Fruit fly (Drosophila melanogaster) whole organism, embryonic: Measurements from ENCODE around the gene Tsp33B.

Source experiments
- BEAF-32 ChIP-seq: fragments of 200-800 bp; sonication (Bioruptor generic); optimal IDR thresholded peaks from 3 replicates; lab custom pipeline; 2017; ENCODE audit warnings: missing biosample characterization, missing genetic modification characterization, mild to moderate bottlenecking, moderate library complexity, missing genetic modification reagents
- Bgb ChIP-seq: fragments of 200-800 bp; sonication (Bioruptor generic); IDR thresholded peaks from 2 replicates; pipeline ENCODE4 v1.3.6; 2022; ENCODE audit warnings: missing biosample characterization, missing genetic modification characterization; ENCODE audit not compliant: partially characterized antibody
- CG1024 ChIP-seq: fragments of 200-800 bp; sonication (Bioruptor generic); IDR thresholded peaks from 2 replicates; pipeline ENCODE4 v1.3.6; 2022; ENCODE audit warnings: missing biosample characterization, missing genetic modification characterization
- CG10543 ChIP-seq: fragments of 200-800 bp; sonication (Bioruptor generic); optimal IDR thresholded peaks from 3 replicates; lab custom pipeline; 2017; ENCODE audit warnings: missing biosample characterization, mild to moderate bottlenecking, missing genetic modification characterization, moderate library complexity
- CG11398 ChIP-seq: fragments of 200-800 bp; sonication (Bioruptor generic); optimal IDR thresholded peaks from 2 replicates; lab custom pipeline; 2016; ENCODE audit warnings: missing biosample characterization, missing genetic modification characterization
- CG11504 ChIP-seq: fragments of 200-800 bp; sonication (Bioruptor generic); optimal IDR thresholded peaks from 3 replicates; lab custom pipeline; 2019; ENCODE audit warnings: missing biosample characterization, mild to moderate bottlenecking, missing genetic modification characterization, moderate library complexity
- CG15601 ChIP-seq: fragments of 200-800 bp; sonication (Bioruptor generic); optimal IDR thresholded peaks from 3 replicates; lab custom pipeline; 2019; ENCODE audit warnings: missing biosample characterization, mild to moderate bottlenecking, missing genetic modification characterization, moderate library complexity
- CG15696 ChIP-seq: fragments of 200-800 bp; sonication (Bioruptor generic); optimal IDR thresholded peaks from 2 replicates; lab custom pipeline; 2019; ENCODE audit warnings: missing biosample characterization, mild to moderate bottlenecking, missing genetic modification characterization, moderate library complexity
- CG16815 ChIP-seq: fragments of 200-800 bp; sonication (Bioruptor generic); optimal IDR thresholded peaks from 3 replicates; lab custom pipeline; 2017; ENCODE audit warnings: missing biosample characterization, mild to moderate bottlenecking, missing genetic modification characterization
- CG17361 ChIP-seq: fragments of 200-800 bp; sonication (Bioruptor generic); IDR thresholded peaks from 3 replicates; pipeline ENCODE4 v1.3.6; 2022; ENCODE audit warnings: missing biosample characterization, missing genetic modification characterization
- CG1792 ChIP-seq: fragments of 200-800 bp; sonication (Bioruptor generic); optimal IDR thresholded peaks from 2 replicates; lab custom pipeline; 2016; ENCODE audit warnings: missing biosample characterization, missing genetic modification characterization
- CG2678 ChIP-seq: fragments of 200-800 bp; sonication (Bioruptor generic); optimal IDR thresholded peaks from 3 replicates; lab custom pipeline; 2019; ENCODE audit warnings: missing biosample characterization, mild to moderate bottlenecking, missing genetic modification characterization, moderate library complexity
- CG3065 ChIP-seq: fragments of 200-800 bp; sonication (Bioruptor generic); optimal IDR thresholded peaks from 2 replicates; lab custom pipeline; 2016; ENCODE audit warnings: missing biosample characterization, missing genetic modification characterization
- CG34376 ChIP-seq: fragments of 200-800 bp; sonication (Bioruptor generic); optimal IDR thresholded peaks from 2 replicates; lab custom pipeline; 2018; ENCODE audit warnings: missing biosample characterization, mild to moderate bottlenecking, missing genetic modification characterization
- CG42726 ChIP-seq: fragments of 200-800 bp; sonication (Bioruptor generic); IDR thresholded peaks from 2 replicates; pipeline ENCODE4 v1.3.6; 2022; ENCODE audit warnings: missing biosample characterization, missing genetic modification characterization; ENCODE audit not compliant: partially characterized antibody
- CG5953 ChIP-seq: fragments of 200-800 bp; sonication (Bioruptor generic); IDR thresholded peaks from 2 replicates; pipeline ENCODE4 v1.3.6; 2022; ENCODE audit warnings: missing biosample characterization, missing genetic modification characterization
- CG7372 ChIP-seq: fragments of 200-800 bp; sonication (Bioruptor generic); IDR thresholded peaks from 2 replicates; pipeline ENCODE4 v1.3.6; 2022; ENCODE audit warnings: missing biosample characterization, missing genetic modification characterization
- CG9437 ChIP-seq: fragments of 200-800 bp; sonication (Bioruptor generic); optimal IDR thresholded peaks from 2 replicates; lab custom pipeline; 2018; ENCODE audit warnings: missing biosample characterization, mild to moderate bottlenecking, missing genetic modification characterization
- CG9609 ChIP-seq: fragments of 200-800 bp; sonication (Bioruptor generic); optimal IDR thresholded peaks from 3 replicates; lab custom pipeline; 2016; ENCODE audit warnings: missing biosample characterization, missing genetic modification characterization
- CTCF ChIP-seq: fragments of 200-800 bp; sonication (Bioruptor generic); optimal IDR thresholded peaks from 2 replicates; lab custom pipeline; 2017; ENCODE audit warnings: missing biosample characterization, mild to moderate bottlenecking, missing genetic modification characterization, moderate library complexity
- Chrac-16 ChIP-seq: fragments of 200-800 bp; sonication (Bioruptor generic); optimal IDR thresholded peaks from 3 replicates; lab custom pipeline; 2016; ENCODE audit warnings: missing biosample characterization, missing genetic modification characterization
- Dad ChIP-seq: fragments of 200-800 bp; sonication (Bioruptor generic); optimal IDR thresholded peaks from 3 replicates; lab custom pipeline; 2016; ENCODE audit warnings: missing biosample characterization, missing genetic modification characterization
- Dfd ChIP-seq, 2 experiments: fragments of >200 bp; optimal IDR thresholded peaks; 2 replicates each; lab custom pipeline; 2017; ENCODE audit warnings: missing biosample characterization in 2 of 2, missing genetic modification characterization in 2 of 2
- Dip2 ChIP-seq: fragments of 200-800 bp; sonication (Bioruptor generic); IDR thresholded peaks from 2 replicates; pipeline ENCODE4 v1.3.6; 2022; ENCODE audit warnings: missing biosample characterization, missing genetic modification characterization
- Dip3 ChIP-seq: fragments of 200-800 bp; sonication (Bioruptor generic); optimal IDR thresholded peaks from 3 replicates; lab custom pipeline; 2016; ENCODE audit warnings: missing biosample characterization, missing genetic modification characterization
- Hey ChIP-seq: fragments of 200-800 bp; sonication (Bioruptor generic); optimal IDR thresholded peaks from 3 replicates; lab custom pipeline; 2018; ENCODE audit warnings: missing biosample characterization, mild to moderate bottlenecking, missing genetic modification characterization
- Nf-YB ChIP-seq: fragments of 200-800 bp; sonication (Bioruptor generic); optimal IDR thresholded peaks from 3 replicates; lab custom pipeline; 2019; ENCODE audit warnings: missing biosample characterization, mild to moderate bottlenecking, missing genetic modification characterization, moderate library complexity
- Ptx1 ChIP-seq: fragments of 200-800 bp; sonication (Bioruptor generic); IDR thresholded peaks from 2 replicates; pipeline ENCODE4 v1.3.6; 2022; ENCODE audit warnings: missing biosample characterization, missing genetic modification characterization
- Rfx ChIP-seq: fragments of 200-800 bp; sonication (Bioruptor generic); IDR thresholded peaks from 2 replicates; pipeline ENCODE4 v1.3.6; 2022; ENCODE audit warnings: missing biosample characterization, missing genetic modification characterization
- Rx ChIP-seq: fragments of 200-800 bp; sonication (Bioruptor generic); IDR thresholded peaks from 2 replicates; pipeline ENCODE4 v1.3.6; 2022; ENCODE audit warnings: missing biosample characterization, missing genetic modification characterization
- TFAM ChIP-seq: fragments of 200-800 bp; sonication (Bioruptor generic); optimal IDR thresholded peaks from 2 replicates; lab custom pipeline; 2017; ENCODE audit warnings: missing biosample characterization, missing genetic modification characterization, inconsistent platforms
- ac ChIP-seq: fragments of 200-800 bp; sonication (Bioruptor generic); optimal IDR thresholded peaks from 3 replicates; lab custom pipeline; 2017; ENCODE audit warnings: missing biosample characterization, mild to moderate bottlenecking, missing genetic modification characterization
- al ChIP-seq: fragments of 200-800 bp; sonication (Bioruptor generic); IDR thresholded peaks from 2 replicates; pipeline ENCODE4 v1.3.6; 2022; ENCODE audit warnings: missing biosample characterization, missing genetic modification characterization
- amos ChIP-seq: fragments of 200-800 bp; sonication (Bioruptor generic); IDR thresholded peaks from 2 replicates; pipeline ENCODE4 v1.3.6; 2022; ENCODE audit warnings: missing biosample characterization, missing genetic modification characterization; ENCODE audit not compliant: partially characterized antibody
- cas ChIP-seq: fragments of 200-800 bp; sonication (Bioruptor generic); IDR thresholded peaks from 2 replicates; pipeline ENCODE4 v1.3.6; 2022; ENCODE audit warnings: missing biosample characterization, missing genetic modification characterization
- cg ChIP-seq: fragments of 200-800 bp; sonication (Bioruptor generic); optimal IDR thresholded peaks from 3 replicates; lab custom pipeline; 2019; ENCODE audit warnings: missing biosample characterization, mild to moderate bottlenecking, missing genetic modification characterization, moderate library complexity
- cwo ChIP-seq: fragments of 200-800 bp; sonication (Bioruptor generic); optimal IDR thresholded peaks from 3 replicates; lab custom pipeline; 2017; ENCODE audit warnings: missing biosample characterization, missing genetic modification characterization, mild to moderate bottlenecking, moderate library complexity, missing genetic modification reagents
- dmrt11E ChIP-seq: fragments of 200-800 bp; sonication (Bioruptor generic); optimal IDR thresholded peaks from 3 replicates; lab custom pipeline; 2018; ENCODE audit warnings: missing biosample characterization, mild to moderate bottlenecking, missing genetic modification characterization, moderate library complexity
- ftz-f1 ChIP-seq: fragments of 200-800 bp; sonication (Bioruptor generic); optimal IDR thresholded peaks from 2 replicates; lab custom pipeline; 2016; ENCODE audit warnings: missing biosample characterization, missing genetic modification characterization
- gce ChIP-seq: fragments of 200-800 bp; sonication (Bioruptor generic); IDR thresholded peaks from 3 replicates; pipeline ENCODE4 v1.3.6; 2022; ENCODE audit warnings: missing biosample characterization, missing genetic modification characterization
- gcm2 ChIP-seq: fragments of 200-800 bp; sonication (Bioruptor generic); optimal IDR thresholded peaks from 2 replicates; lab custom pipeline; 2016; ENCODE audit warnings: missing biosample characterization, missing genetic modification characterization
- grn ChIP-seq: fragments of 200-800 bp; sonication (Bioruptor generic); optimal IDR thresholded peaks from 3 replicates; lab custom pipeline; 2017; ENCODE audit warnings: missing biosample characterization, missing genetic modification characterization
- hth ChIP-seq: fragments of >200 bp; optimal IDR thresholded peaks from 2 replicates; lab custom pipeline; 2017; ENCODE audit warnings: inconsistent platforms
- inv ChIP-seq: fragments of 200-800 bp; sonication (Bioruptor generic); IDR thresholded peaks from 2 replicates; pipeline ENCODE4 v1.3.6; 2022; ENCODE audit warnings: missing biosample characterization, missing genetic modification characterization; ENCODE audit not compliant: partially characterized antibody
- lov ChIP-seq, 2 experiments: fragments of 200-800 bp in 1 of 2; fragments of >200 bp in 1 of 2; sonication (Bioruptor generic) in 1 of 2; IDR thresholded peaks in 1 of 2; optimal IDR thresholded peaks in 1 of 2; 2 replicates in 1 of 2; 3 replicates in 1 of 2; pipeline versions ENCODE4 v1.3.6 to Lab custom; 2017 to 2022; ENCODE audit warnings: missing biosample characterization in 1 of 2, missing genetic modification characterization in 1 of 2
- slou ChIP-seq: fragments of 200-800 bp; sonication (Bioruptor generic); optimal IDR thresholded peaks from 3 replicates; lab custom pipeline; 2016; ENCODE audit warnings: missing biosample characterization, missing genetic modification characterization
- tna ChIP-seq: fragments of 200-800 bp; sonication (Bioruptor generic); IDR thresholded peaks from 2 replicates; pipeline ENCODE4 v1.3.6; 2022; ENCODE audit warnings: missing biosample characterization, missing genetic modification characterization; ENCODE audit not compliant: partially characterized antibody
- ttk ChIP-seq: fragments of 200-800 bp; sonication (Bioruptor generic); IDR thresholded peaks from 2 replicates; pipeline ENCODE4 v2.1.2; 2022; ENCODE audit warnings: missing biosample characterization, missing genetic modification characterization
- tx ChIP-seq: fragments of 200-800 bp; sonication (Bioruptor generic); optimal IDR thresholded peaks from 2 replicates; lab custom pipeline; 2016; ENCODE audit warnings: missing biosample characterization, missing genetic modification characterization
- usp ChIP-seq: fragments of >200 bp; optimal IDR thresholded peaks from 2 replicates; lab custom pipeline; 2017; ENCODE audit warnings: missing biosample characterization, missing genetic modification characterization
- wdn ChIP-seq: fragments of 200-800 bp; sonication (Bioruptor generic); IDR thresholded peaks from 2 replicates; pipeline ENCODE4 v1.3.6; 2022; ENCODE audit warnings: missing biosample characterization, missing genetic modification characterization

Gene Tsp33B

DNA sequence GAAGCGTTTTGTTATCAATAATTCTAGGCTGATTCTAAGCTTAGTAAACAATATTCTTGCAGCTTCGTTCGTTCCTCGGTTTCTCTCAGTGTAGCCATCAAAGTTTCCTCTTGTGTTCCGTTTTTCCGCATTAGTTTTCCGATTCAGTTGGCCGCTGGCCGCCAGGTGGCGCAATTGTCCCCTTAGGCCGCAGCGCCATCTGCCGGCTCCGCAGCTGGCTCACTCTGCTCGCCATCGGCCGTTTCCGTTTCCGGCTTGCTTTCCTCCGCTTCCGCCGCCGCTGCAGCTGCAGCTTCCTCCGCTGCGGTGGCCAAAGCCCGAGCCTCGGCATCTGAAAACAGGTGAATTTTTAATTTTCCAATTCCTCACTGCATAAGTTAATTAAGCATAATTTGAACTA, 24.2 kb upstream of the Tsp33B start (continued):
- TF ChIP-seq CG15601 (tag; lab: Kevin White, UChicago) (peak; percentile 89), Dip3 (GFP tag; lab: Kevin White, UChicago) (peak; percentile 65), Dip2 (GFP tag; lab: Robert Waterston, UW) (no peak), CG10543 (GFP tag; lab: Kevin White, UChicago) (peak; percentile 93), al (GFP tag; lab: Robert Waterston, UW) (0 out of 2 replicates have a peak, but pooled peaks have one; percentile 37), tna (GFP tag; lab: Robert Waterston, UW) (no peak), inv (GFP tag; lab: Robert Waterston, UW) (0 out of 2 replicates have a peak, but pooled peaks have one; percentile 19), dmrt11E (tag; lab: Kevin White, UChicago) (peak; percentile 93), ac (GFP tag; lab: Kevin White, UChicago) (peak; percentile 99), wdn (GFP tag; lab: Robert Waterston, UW) (peak; percentile 68), Chrac-16 (peak; percentile 91), CG34376 (peak; percentile 98), tx (GFP tag; lab: Kevin White, UChicago) (peak; percentile 75), CG16815 (peak; percentile 91), CG9437 (peak; percentile 87), slou (GFP tag; lab: Kevin White, UChicago) (peak; percentile 91), CG15696 (peak; percentile 86), Bgb (GFP tag; lab: Robert Waterston, UW) (no peak; the same call in 1 of the 2 replicates), hth (lab: Kevin White, UChicago) (no peak), gcm2 (GFP tag; lab: Kevin White, UChicago) (peak; percentile 77), CG5953 (GFP tag; lab: Robert Waterston, UW) (peak; percentile 96), Rx (peak; percentile 93), CG17361 (GFP tag; lab: Robert Waterston, UW) (peak; percentile 92), CG1792 (GFP tag; lab: Kevin White, UChicago) (peak; percentile 91), CG11398 (GFP tag; lab: Kevin White, UChicago) (peak; percentile 94), CG3065 (GFP tag; lab: Kevin White, UChicago) (peak; percentile 92), CTCF (GFP tag; lab: Kevin White, UChicago) (peak; percentile 94), Dad (peak; percentile 93), Nf-YB (GFP tag; lab: Kevin White, UChicago) (peak; percentile 75), TFAM (peak; percentile 92), ftz-f1 (GFP tag; lab: Kevin White, UChicago) (peak; percentile 80), CG1024 (peak; percentile 94), CG9609 (peak; percentile 93), cwo (GFP tag; lab: Kevin White, UChicago) (peak; percentile 76), lov (optimal IDR thresholded peaks at IDR 0.05; lab: Kevin White, UChicago) (no peak), lov (GFP tag; IDR thresholded peaks at IDR 0.05; lab: Robert Waterston, UW) (peak; percentile 99), CG42726 (GFP tag; lab: Robert Waterston, UW) (peak; percentile 50; the same call in 1 of the 2 replicates), gce (GFP tag; lab: Robert Waterston, UW) (peak; percentile 96), CG2678 (tag; lab: Kevin White, UChicago) (peak; percentile 81), grn (GFP tag; lab: Kevin White, UChicago) (peak; percentile 80), CG7372 (GFP tag; lab: Robert Waterston, UW) (peak; percentile 80), cas (peak; percentile 67), amos (GFP tag; lab: Robert Waterston, UW) (no peak), Hey (tag; lab: Kevin White, UChicago) (peak; percentile 88), CG11504 (tag; lab: Kevin White, UChicago) (peak; percentile 87), cg (GFP tag; lab: Kevin White, UChicago) (no peak), Dfd (GFP tag; optimal IDR thresholded peaks at IDR 0.05; lab: Kevin White, UChicago) (no peak), usp (no peak), ttk (GFP tag; lab: Robert Waterston, UW) (peak; percentile 88), Ptx1 (GFP tag; lab: Robert Waterston, UW) (peak; percentile 77), Rfx (GFP tag; lab: Robert Waterston, UW) (peak; percentile 91), BEAF-32 (GFP tag; lab: Kevin White, UChicago) (peak; percentile 18)
